Fruit fly (Drosophila melanogaster): ENCODE measurements around the gene CG4362.

CG4362 gene

dm6 chr3R:20309661-20310497 is 2.5 kb upstream of the CG4362 start:
- TF ChIP-seq onecut (GFP tag; IDR thresholded peaks at IDR 0.05) (peak; percentile 91), CG10209 (GFP tag; optimal IDR thresholded peaks at IDR 0.05) (no peak), CG13894 (tag; optimal IDR thresholded peaks at IDR 0.05) (no peak), cg (GFP tag; optimal IDR thresholded peaks at IDR 0.05) (peak; percentile 68), CG10321 (GFP tag; IDR thresholded peaks at IDR 0.05) (no peak), cad (GFP tag; optimal IDR thresholded peaks at IDR 0.05) (peak; percentile 7), Opbp (GFP tag; IDR thresholded peaks at IDR 0.05; ENCODE audit: partially characterized antibody) (0 out of 3 replicates have a peak, but pooled peaks have one; percentile 9), CG15011 (GFP tag; optimal IDR thresholded peaks at IDR 0.05) (no peak), CG2678 (tag; optimal IDR thresholded peaks at IDR 0.05) (peak; percentile 34), row (GFP tag; IDR thresholded peaks at IDR 0.05) (peak; percentile 25; the same call in 1 of the 3 replicates), pita (GFP tag; optimal IDR thresholded peaks at IDR 0.05) (no peak), chinmo (GFP tag; IDR thresholded peaks at IDR 0.05; ENCODE audit: partially characterized antibody) (0 out of 4 replicates have a peak, but pooled peaks have one; percentile 59), Med (GFP tag) (peak; percentile 65), Fer1 (GFP tag; optimal IDR thresholded peaks at IDR 0.05) (no peak), CG4328 (GFP tag; optimal IDR thresholded peaks at IDR 0.05) (peak; percentile 3), gem (tag; optimal IDR thresholded peaks at IDR 0.05) (peak; percentile 13), CG33213 (GFP tag; optimal IDR thresholded peaks at IDR 0.05) (no peak), bbx (GFP tag; IDR thresholded peaks at IDR 0.05; ENCODE audit: partially characterized antibody) (0 out of 2 replicates have a peak, but pooled peaks have one; percentile 36), dpn (GFP tag; optimal IDR thresholded peaks at IDR 0.05) (peak in 1 of 2 experiments; percentile 1), CG4730 (GFP tag; IDR thresholded peaks at IDR 0.05) (0 out of 2 replicates have a peak, but pooled peaks have one; percentile 6), gce (GFP tag; IDR thresholded peaks at IDR 0.05) (0 out of 3 replicates have a peak, but pooled peaks have one; percentile 11), CG1233 (GFP tag; optimal IDR thresholded peaks at IDR 0.05) (peak; percentile 12), crol (GFP tag; IDR thresholded peaks at IDR 0.05) (peak; percentile 96), eyg (GFP tag; optimal IDR thresholded peaks at IDR 0.05) (peak; percentile 23), al (GFP tag; IDR thresholded peaks at IDR 0.05) (0 out of 2 replicates have a peak, but pooled peaks have one; percentile 13), CG6689 (GFP tag; IDR thresholded peaks at IDR 0.05) (peak; percentile 25; the same call in 1 of the 2 replicates), Meics (GFP tag; optimal IDR thresholded peaks at IDR 0.05) (peak; percentile 60), Dfd (GFP tag; optimal IDR thresholded peaks at IDR 0.05) (no peak), stc (GFP tag; IDR thresholded peaks at IDR 0.05) (peak; percentile 7; the same call in 1 of the 2 replicates), insv (GFP tag; optimal IDR thresholded peaks at IDR 0.05) (peak; percentile 36 to 91), ssp (GFP tag; IDR thresholded peaks at IDR 0.05) (peak; percentile 24; the same call in 1 of the 2 replicates), ems (GFP tag; optimal IDR thresholded peaks at IDR 0.05) (peak; percentile 8), HHEX (GFP tag; optimal IDR thresholded peaks at IDR 0.05) (peak; percentile 31), Elba2 (GFP tag; optimal IDR thresholded peaks at IDR 0.05) (peak; percentile 79), Ets65A (GFP tag) (peak; percentile 83), CG34224 (GFP tag; IDR thresholded peaks at IDR 0.05; ENCODE audit: partially characterized antibody) (no peak), H15 (GFP tag; IDR thresholded peaks at IDR 0.05) (0 out of 3 replicates have a peak, but pooled peaks have one; percentile 32), CG4282 (GFP tag; optimal IDR thresholded peaks at IDR 0.05) (no peak), vvl (GFP tag; IDR thresholded peaks at IDR 0.05) (peak; percentile 5; the same call in 1 of the 2 replicates), D19B (GFP tag; optimal IDR thresholded peaks at IDR 0.05) (peak; percentile 5), CG5953 (GFP tag; IDR thresholded peaks at IDR 0.05) (0 out of 2 replicates have a peak, but pooled peaks have one; percentile 44), mam (GFP tag; optimal IDR thresholded peaks at IDR 0.05) (no peak), sens (GFP tag) (no peak), exex (tag; optimal IDR thresholded peaks at IDR 0.05) (peak; percentile 46), B-H1 (GFP tag; IDR thresholded peaks at IDR 0.05) (no peak), BtbVII (GFP tag; optimal IDR thresholded peaks at IDR 0.05) (no peak), zen (tag; optimal IDR thresholded peaks at IDR 0.05) (peak; percentile 30), Vsx1 (GFP tag; optimal IDR thresholded peaks at IDR 0.05) (peak; percentile 39)
